Fruit fly (Drosophila melanogaster): ENCODE measurements around the gene CG6040.

- TF ChIP-seq OdsH (GFP tag; optimal IDR thresholded peaks at IDR 0.05) (no peak), salr (GFP tag; optimal IDR thresholded peaks at IDR 0.05) (no peak), CG8119 (GFP tag; IDR thresholded peaks at IDR 0.05) (no peak; the same call in 2 of the 3 replicates), CG6808 (GFP tag; optimal IDR thresholded peaks at IDR 0.05) (no peak), CG6854 (GFP tag; optimal IDR thresholded peaks at IDR 0.05) (no peak), CG9139 (GFP tag; optimal IDR thresholded peaks at IDR 0.05) (no peak), Blimp-1 (GFP tag; optimal IDR thresholded peaks at IDR 0.05) (peak; percentile 71), lz (GFP tag; optimal IDR thresholded peaks at IDR 0.05) (no peak), Eip75B (GFP tag; optimal IDR thresholded peaks at IDR 0.05) (no peak), CG11294 (GFP tag; IDR thresholded peaks at IDR 0.05) (no peak), Hr38 (GFP tag; optimal IDR thresholded peaks at IDR 0.05) (no peak)
Measured at dm6 chr3R:19166077-19166778, 69.5 kb downstream of the CG6040 start.

All from whole organism, prepupa.